Fruit fly (Drosophila melanogaster): ENCODE data around the gene CG2150.

CG2150 gene

DNA sequence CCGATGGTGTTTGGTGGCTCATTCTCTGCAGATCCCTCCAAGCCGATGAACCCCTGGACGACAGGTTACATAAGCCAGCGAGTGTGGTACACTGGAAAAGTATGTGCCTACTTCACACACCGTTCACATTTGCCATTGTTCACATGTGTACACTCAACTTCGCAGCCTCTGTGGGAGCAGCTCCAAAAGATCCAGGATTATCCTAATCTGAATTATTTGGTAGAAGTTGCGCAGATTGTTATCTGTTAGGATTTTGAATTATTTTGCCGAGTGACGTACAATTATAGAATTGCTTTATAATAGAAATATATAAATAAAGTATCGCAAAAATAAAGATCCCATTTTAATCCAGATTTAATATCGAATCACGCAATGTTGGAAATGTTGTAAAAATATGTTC is 3.0 kb upstream of the CG2150 start (continued):
- peak in 1 of 2 experiments; percentile 51 for TF ChIP-seq salr (GFP tag; optimal IDR thresholded peaks at IDR 0.05)
- TF ChIP-seq achi (GFP tag; optimal IDR thresholded peaks at IDR 0.05) = peak; percentile 50
- no peak for TF ChIP-seq Eip75B (GFP tag; optimal IDR thresholded peaks at IDR 0.05)
- TF ChIP-seq topi (GFP tag; optimal IDR thresholded peaks at IDR 0.05) = peak; percentile 3
- TF ChIP-seq Hr39 (GFP tag; optimal IDR thresholded peaks at IDR 0.05) = no peak
- TF ChIP-seq Ets96B (tag; optimal IDR thresholded peaks at IDR 0.05) = peak; percentile 30
- peak; percentile 4 for TF ChIP-seq Sox14 (GFP tag; optimal IDR thresholded peaks at IDR 0.05)
- TF ChIP-seq CG32006 (GFP tag; optimal IDR thresholded peaks at IDR 0.05) = peak; percentile 82

DNA sequence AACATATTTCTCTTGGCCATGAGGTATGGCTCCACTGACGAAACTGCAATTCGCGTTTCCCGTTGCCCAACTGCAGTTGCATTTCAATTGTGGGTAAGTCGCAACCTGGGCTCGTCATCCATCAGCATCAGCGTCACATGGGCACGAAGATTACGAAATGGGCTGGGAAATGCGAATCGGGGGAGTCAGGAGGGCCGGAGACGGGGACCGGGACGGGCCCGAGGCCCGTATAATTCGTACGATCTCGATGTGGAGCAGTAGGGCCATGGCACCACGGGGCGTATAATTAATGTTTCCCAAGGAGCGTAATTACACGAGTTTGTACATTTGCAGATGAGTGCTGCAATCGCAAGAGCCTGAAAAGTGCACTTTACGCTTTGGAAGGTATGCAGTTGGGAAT is 573 bp upstream of the CG2150 start:
- TF ChIP-seq CG8119 (GFP tag; IDR thresholded peaks at IDR 0.05) (no peak), CG6163 (GFP tag; IDR thresholded peaks at IDR 0.05) (no peak), CG6808 (GFP tag; optimal IDR thresholded peaks at IDR 0.05) (no peak), Hr4 (GFP tag; optimal IDR thresholded peaks at IDR 0.05) (no peak), Hr38 (GFP tag; optimal IDR thresholded peaks at IDR 0.05) (no peak), ss (GFP tag; optimal IDR thresholded peaks at IDR 0.05) (no peak), CG8319 (GFP tag; optimal IDR thresholded peaks at IDR 0.05) (no peak), CG15336 (GFP tag; IDR thresholded peaks at IDR 0.05) (no peak), Sox14 (GFP tag; optimal IDR thresholded peaks at IDR 0.05) (no peak), svp (GFP tag) (no peak), Lpt (GFP tag; optimal IDR thresholded peaks at IDR 0.05) (no peak), CG16779 (tag; optimal IDR thresholded peaks at IDR 0.05) (no peak)

DNA sequence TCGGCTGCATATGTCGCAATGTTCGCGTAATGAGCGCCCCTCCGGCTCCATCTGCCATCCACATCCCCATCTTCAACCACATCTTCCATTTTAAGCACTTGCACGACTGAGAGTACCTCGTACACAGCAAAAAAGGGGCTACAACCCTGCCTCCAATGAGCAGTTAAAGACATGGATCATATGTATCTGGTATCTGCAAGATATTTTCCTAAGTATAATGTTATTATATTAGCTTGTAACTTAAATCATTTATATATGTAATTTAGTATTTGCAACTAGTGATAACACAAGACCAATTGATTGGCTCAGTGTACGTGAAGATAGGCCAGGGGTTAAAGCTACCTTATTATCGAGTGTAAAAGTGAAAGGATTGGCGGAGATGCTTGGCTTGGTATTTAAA is 1.9 kb downstream of the CG2150 start:
- peak; percentile 45 for TF ChIP-seq CG4318 (GFP tag; optimal IDR thresholded peaks at IDR 0.05)
- TF ChIP-seq ss (GFP tag; optimal IDR thresholded peaks at IDR 0.05) = peak in 1 of 2 experiments; percentile 75
- TF ChIP-seq CG6792 (GFP tag; optimal IDR thresholded peaks at IDR 0.05) = peak; percentile 72
- peak; percentile 81 for TF ChIP-seq CG32006 (GFP tag; optimal IDR thresholded peaks at IDR 0.05)
- peak; percentile 13; the same call in 1 of the 2 replicates for TF ChIP-seq CG11294 (GFP tag; IDR thresholded peaks at IDR 0.05)
- TF ChIP-seq vri (GFP tag; optimal IDR thresholded peaks at IDR 0.05) = no peak
- TF ChIP-seq salr (GFP tag; optimal IDR thresholded peaks at IDR 0.05) = peak in 1 of 2 experiments; percentile 15
- peak; percentile 69 for TF ChIP-seq CG3032 (tag; optimal IDR thresholded peaks at IDR 0.05)
- TF ChIP-seq fd59A (GFP tag; optimal IDR thresholded peaks at IDR 0.05) = peak; percentile 46
- TF ChIP-seq OdsH (GFP tag; optimal IDR thresholded peaks at IDR 0.05) = peak; percentile 75
- TF ChIP-seq Smox (GFP tag; optimal IDR thresholded peaks at IDR 0.05) = peak; percentile 17
- TF ChIP-seq Sox102F (GFP tag; optimal IDR thresholded peaks at IDR 0.05) = peak; percentile 24
- TF ChIP-seq CG34406 (GFP tag; optimal IDR thresholded peaks at IDR 0.05) = peak; percentile 60
- peak; percentile 69 for TF ChIP-seq CG15336 (GFP tag; IDR thresholded peaks at IDR 0.05)
- peak; percentile 81 for TF ChIP-seq Ets96B (tag; optimal IDR thresholded peaks at IDR 0.05)
- peak; percentile 68 for TF ChIP-seq CG10631 (GFP tag; optimal IDR thresholded peaks at IDR 0.05)
- peak; percentile 67; the same call in 2 of the 3 replicates for TF ChIP-seq CG8119 (GFP tag; IDR thresholded peaks at IDR 0.05)
- no peak for TF ChIP-seq Ets21C (GFP tag; optimal IDR thresholded peaks at IDR 0.05)
- TF ChIP-seq cyc (GFP tag; optimal IDR thresholded peaks at IDR 0.05) = no peak
- peak; percentile 59 for TF ChIP-seq Eip75B (GFP tag; optimal IDR thresholded peaks at IDR 0.05)
- TF ChIP-seq CG9139 (GFP tag; optimal IDR thresholded peaks at IDR 0.05) = peak; percentile 27
- no peak for TF ChIP-seq fkh (GFP tag; optimal IDR thresholded peaks at IDR 0.05)
- peak; percentile 34 for TF ChIP-seq Sox14 (GFP tag; optimal IDR thresholded peaks at IDR 0.05)
- peak; percentile 84 for TF ChIP-seq Hr4 (GFP tag; optimal IDR thresholded peaks at IDR 0.05)
- TF ChIP-seq dac (GFP tag; optimal IDR thresholded peaks at IDR 0.05) = peak; percentile 35
- peak; percentile 79 for TF ChIP-seq CG3919 (GFP tag; optimal IDR thresholded peaks at IDR 0.05)
- peak; percentile 71 for TF ChIP-seq CG8632 (GFP tag; optimal IDR thresholded peaks at IDR 0.05)
- TF ChIP-seq achi (GFP tag; optimal IDR thresholded peaks at IDR 0.05) = peak; percentile 78
- TF ChIP-seq topi (GFP tag; optimal IDR thresholded peaks at IDR 0.05) = peak; percentile 28
- no peak for TF ChIP-seq Eip93F (GFP tag; optimal IDR thresholded peaks at IDR 0.05)
- TF ChIP-seq CG6163 (GFP tag; IDR thresholded peaks at IDR 0.05) = peak; percentile 80; the same call in 2 of the 3 replicates
- TF ChIP-seq esn (GFP tag; optimal IDR thresholded peaks at IDR 0.05) = no peak
- peak; percentile 73 for TF ChIP-seq CG10669 (GFP tag; optimal IDR thresholded peaks at IDR 0.05)
- TF ChIP-seq Met (GFP tag; optimal IDR thresholded peaks at IDR 0.05) = no peak
- TF ChIP-seq CG11902 (GFP tag; optimal IDR thresholded peaks at IDR 0.05) = peak; percentile 45
- TF ChIP-seq CG1621 (tag; optimal IDR thresholded peaks at IDR 0.05) = peak; percentile 62
- TF ChIP-seq net (GFP tag; optimal IDR thresholded peaks at IDR 0.05) = peak; percentile 67
- TF ChIP-seq CG6854 (GFP tag; optimal IDR thresholded peaks at IDR 0.05) = no peak
- TF ChIP-seq Gug (GFP tag; IDR thresholded peaks at IDR 0.05) = peak; percentile 62
- TF ChIP-seq svp (GFP tag) = peak; percentile 69

Measured in whole organism, prepupa.